Fruit fly (Drosophila melanogaster): ENCODE measurements around the gene CG33978.

Gene CG33978

dm6 chr4:210011-210649 is 34.7 kb upstream of the CG33978 start, which contains the start of gene Crk (continued):
- TF ChIP-seq CG34376 (GFP tag; optimal IDR thresholded peaks at IDR 0.05), result peak; percentile 12
- no peak for TF ChIP-seq peb (GFP tag; IDR thresholded peaks at IDR 0.05)
- TF ChIP-seq HmgZ (tag; optimal IDR thresholded peaks at IDR 0.05), result peak; percentile 48
- no peak for TF ChIP-seq CG17568 (GFP tag; optimal IDR thresholded peaks at IDR 0.05)
- TF ChIP-seq gsb-n (tag; optimal IDR thresholded peaks at IDR 0.05), result no peak
- TF ChIP-seq Ets97D (GFP tag; optimal IDR thresholded peaks at IDR 0.05), result peak; percentile 68
- no peak for TF ChIP-seq H2.0 (GFP tag; IDR thresholded peaks at IDR 0.05)
- TF ChIP-seq klu (GFP tag; IDR thresholded peaks at IDR 0.05), result no peak
- no peak for TF ChIP-seq ase (GFP tag; IDR thresholded peaks at IDR 0.05)
- peak; percentile 99 for TF ChIP-seq CG1603 (tag; optimal IDR thresholded peaks at IDR 0.05)
- TF ChIP-seq CG30020 (tag; optimal IDR thresholded peaks at IDR 0.05), result peak; percentile 99
- no peak for TF ChIP-seq CG6175 (GFP tag; IDR thresholded peaks at IDR 0.05)
- no peak for TF ChIP-seq CG8359 (GFP tag; optimal IDR thresholded peaks at IDR 0.05; ENCODE audit: borderline replicate concordance)
- TF ChIP-seq CG33213 (GFP tag; optimal IDR thresholded peaks at IDR 0.05), result peak; percentile 57
- TF ChIP-seq CG17361 (GFP tag; IDR thresholded peaks at IDR 0.05), result no peak
- peak; percentile 55; the same call in 2 of the 3 replicates for TF ChIP-seq CG6791 (GFP tag; IDR thresholded peaks at IDR 0.05; ENCODE audit: partially characterized antibody)
- TF ChIP-seq bigmax (GFP tag; optimal IDR thresholded peaks at IDR 0.05), result no peak
- peak; percentile 87 for TF ChIP-seq CG4617 (GFP tag; optimal IDR thresholded peaks at IDR 0.05; ENCODE audit: borderline replicate concordance)
- TF ChIP-seq Stat92E (GFP tag; optimal IDR thresholded peaks at IDR 0.05), result peak in 1 of 3 experiments; percentile 66
- TF ChIP-seq Dfd (GFP tag; optimal IDR thresholded peaks at IDR 0.05), result peak in 1 of 2 experiments; percentile 69
- no peak for TF ChIP-seq Vsx1 (GFP tag; optimal IDR thresholded peaks at IDR 0.05)
- peak; percentile 15 for TF ChIP-seq CG8089 (GFP tag; optimal IDR thresholded peaks at IDR 0.05)
- peak; percentile 3 for TF ChIP-seq CG13624 (GFP tag; optimal IDR thresholded peaks at IDR 0.05)
- peak in 1 of 2 experiments; percentile 69 for TF ChIP-seq eve (GFP tag; optimal IDR thresholded peaks at IDR 0.05)
- TF ChIP-seq toy (GFP tag; IDR thresholded peaks at IDR 0.05), result no peak
- TF ChIP-seq odd (GFP tag; optimal IDR thresholded peaks at IDR 0.05), result peak; percentile 7
- peak; percentile 61 for TF ChIP-seq Med (GFP tag)
- TF ChIP-seq YL-1 (GFP tag; optimal IDR thresholded peaks at IDR 0.05), result peak; percentile 47
- TF ChIP-seq ewg (GFP tag; optimal IDR thresholded peaks at IDR 0.05), result no peak
- TF ChIP-seq lola (GFP tag; optimal IDR thresholded peaks at IDR 0.05), result peak in 1 of 3 experiments; percentile 72
- peak; percentile 70 for TF ChIP-seq CG12659 (GFP tag; optimal IDR thresholded peaks at IDR 0.05)
- TF ChIP-seq CG1647 (GFP tag; optimal IDR thresholded peaks at IDR 0.05), result no peak
- TF ChIP-seq Sry-δ (GFP tag; optimal IDR thresholded peaks at IDR 0.05), result peak; percentile 74
- TF ChIP-seq Sin3A (optimal IDR thresholded peaks at IDR 0.05), result peak; percentile 10
- TF ChIP-seq MESR4 (GFP tag; optimal IDR thresholded peaks at IDR 0.05), result peak; percentile 93
- no peak for TF ChIP-seq CG7745 (tag; optimal IDR thresholded peaks at IDR 0.05)
- peak; percentile 100 for TF ChIP-seq CG1024 (GFP tag; IDR thresholded peaks at IDR 0.05)
- TF ChIP-seq zfh2 (GFP tag; optimal IDR thresholded peaks at IDR 0.05), result peak; percentile 22
- no peak for TF ChIP-seq CG8765 (GFP tag; IDR thresholded peaks at IDR 0.05)
- no peak for TF ChIP-seq Usf (GFP tag; optimal IDR thresholded peaks at IDR 0.05)
- no peak for TF ChIP-seq CG13123 (GFP tag; optimal IDR thresholded peaks at IDR 0.05)
- TF ChIP-seq nau (GFP tag; optimal IDR thresholded peaks at IDR 0.05), result peak; percentile 45
- TF ChIP-seq CG12942 (GFP tag; optimal IDR thresholded peaks at IDR 0.05), result peak; percentile 6
- peak; percentile 33 for TF ChIP-seq gfzf (GFP tag; optimal IDR thresholded peaks at IDR 0.05)
- TF ChIP-seq Mad (GFP tag; optimal IDR thresholded peaks at IDR 0.05), result peak; percentile 19
- TF ChIP-seq HmgD (GFP tag; optimal IDR thresholded peaks at IDR 0.05), result peak; percentile 37
- TF ChIP-seq CG11723 (GFP tag; optimal IDR thresholded peaks at IDR 0.05), result peak; percentile 98
- peak; percentile 10 for TF ChIP-seq Dip3 (GFP tag; optimal IDR thresholded peaks at IDR 0.05)
- no peak for TF ChIP-seq HHEX (GFP tag; optimal IDR thresholded peaks at IDR 0.05)
- TF ChIP-seq ssp (GFP tag; IDR thresholded peaks at IDR 0.05), result peak; percentile 100

Data from whole organism, embryonic.